Fruit fly (Drosophila melanogaster) whole organism, embryonic: ENCODE results near the gene Ykt6.

Experiments used
- Adf1 ChIP-seq: fragments of 200-800 bp; sonication (Bioruptor generic); IDR thresholded peaks from 2 replicates; pipeline ENCODE4 v1.3.6; 2022; ENCODE audit warnings: missing biosample characterization, missing genetic modification characterization
- B-H1 ChIP-seq: fragments of 200-800 bp; sonication (Bioruptor generic); IDR thresholded peaks from 3 replicates; pipeline ENCODE4 v1.3.6; 2022; ENCODE audit warnings: missing biosample characterization, missing genetic modification characterization
- CG12659 ChIP-seq: fragments of 200-800 bp; sonication (Bioruptor generic); optimal IDR thresholded peaks from 3 replicates; lab custom pipeline; 2017; ENCODE audit warnings: mild to moderate bottlenecking, missing biosample characterization, missing genetic modification reagents, missing genetic modification characterization
- CG14860 ChIP-seq: fragments of 200-800 bp; sonication (Bioruptor generic); IDR thresholded peaks from 3 replicates; pipeline ENCODE4 v1.3.6; 2022; ENCODE audit warnings: missing biosample characterization, missing genetic modification characterization; ENCODE audit not compliant: partially characterized antibody
- CG17568 ChIP-seq: fragments of 200-800 bp; sonication (Bioruptor generic); optimal IDR thresholded peaks from 2 replicates; lab custom pipeline; 2018; ENCODE audit warnings: missing biosample characterization, mild to moderate bottlenecking, missing genetic modification characterization, moderate library complexity
- CG2129 ChIP-seq: fragments of 200-800 bp; sonication (Bioruptor generic); IDR thresholded peaks from 2 replicates; pipeline ENCODE4 v1.3.6; 2022; ENCODE audit warnings: missing biosample characterization, missing genetic modification characterization; ENCODE audit not compliant: partially characterized antibody
- CG31388 ChIP-seq: fragments of 200-800 bp; sonication (Bioruptor generic); optimal IDR thresholded peaks from 2 replicates; lab custom pipeline; 2016; ENCODE audit warnings: missing biosample characterization, missing genetic modification characterization
- CG4707 ChIP-seq: fragments of 200-800 bp; sonication (Bioruptor generic); optimal IDR thresholded peaks from 2 replicates; lab custom pipeline; 2018; ENCODE audit warnings: missing biosample characterization, mild to moderate bottlenecking, missing genetic modification characterization, moderate library complexity
- CG6175 ChIP-seq: fragments of 200-800 bp; sonication (Bioruptor generic); IDR thresholded peaks from 3 replicates; pipeline ENCODE4 v1.3.6; 2022; ENCODE audit warnings: missing biosample characterization, missing genetic modification characterization
- CG7963 ChIP-seq: fragments of 200-800 bp; sonication (Bioruptor generic); IDR thresholded peaks from 3 replicates; pipeline ENCODE4 v1.3.6; 2022; ENCODE audit warnings: missing biosample characterization, missing genetic modification characterization; ENCODE audit not compliant: partially characterized antibody
- CG8924 ChIP-seq: fragments of 200-800 bp; optimal IDR thresholded peaks from 3 replicates; lab custom pipeline; 2019; ENCODE audit warnings: missing biosample characterization, mild to moderate bottlenecking, missing genetic modification characterization, moderate library complexity
- CG9817 ChIP-seq: fragments of 200-800 bp; sonication (Bioruptor generic); optimal IDR thresholded peaks from 2 replicates; lab custom pipeline; 2018; ENCODE audit warnings: missing biosample characterization, mild to moderate bottlenecking, missing genetic modification characterization, moderate library complexity
- Camta ChIP-seq: fragments of 200-800 bp; sonication (Bioruptor generic); optimal IDR thresholded peaks from 2 replicates; lab custom pipeline; 2016; ENCODE audit warnings: missing biosample characterization, missing genetic modification characterization
- Dad ChIP-seq: fragments of 200-800 bp; sonication (Bioruptor generic); optimal IDR thresholded peaks from 3 replicates; lab custom pipeline; 2016; ENCODE audit warnings: missing biosample characterization, missing genetic modification characterization
- Dip2 ChIP-seq: fragments of 200-800 bp; sonication (Bioruptor generic); IDR thresholded peaks from 2 replicates; pipeline ENCODE4 v1.3.6; 2022; ENCODE audit warnings: missing biosample characterization, missing genetic modification characterization
- Dp ChIP-seq: fragments of 200-800 bp; sonication (Bioruptor generic); optimal IDR thresholded peaks from 2 replicates; lab custom pipeline; 2018; ENCODE audit warnings: missing biosample characterization, mild to moderate bottlenecking, missing genetic modification characterization, moderate library complexity
- Drgx ChIP-seq: fragments of 200-800 bp; sonication (Bioruptor generic); IDR thresholded peaks from 2 replicates; pipeline ENCODE4 v1.3.6; 2022; ENCODE audit warnings: missing biosample characterization, missing genetic modification characterization
- Ets97D ChIP-seq: fragments of 200-800 bp; sonication (Bioruptor generic); optimal IDR thresholded peaks from 3 replicates; lab custom pipeline; 2016; ENCODE audit warnings: missing biosample characterization, missing genetic modification characterization
- Fer3 ChIP-seq: fragments of 200-800 bp; sonication (Bioruptor generic); optimal IDR thresholded peaks from 2 replicates; lab custom pipeline; 2018; ENCODE audit warnings: missing biosample characterization, mild to moderate bottlenecking, missing genetic modification characterization, moderate library complexity
- Lim3 ChIP-seq: fragments of 200-800 bp; sonication (Bioruptor generic); IDR thresholded peaks from 2 replicates; pipeline ENCODE4 v1.3.6; 2022; ENCODE audit warnings: missing biosample characterization, missing genetic modification characterization
- Med ChIP-seq: fragments of 200-800 bp; sonication (Bioruptor generic); peaks from one replicate; lab custom pipeline; 2016; ENCODE audit warnings: missing biosample characterization, missing genetic modification characterization, mild to moderate bottlenecking, inconsistent platforms, moderate library complexity
- NC2β ChIP-seq: fragments of 200-800 bp; sonication (Bioruptor generic); optimal IDR thresholded peaks from 2 replicates; lab custom pipeline; 2016; ENCODE audit warnings: missing biosample characterization, missing genetic modification characterization
- Nf-YC ChIP-seq: fragments of 200-800 bp; optimal IDR thresholded peaks from 3 replicates; lab custom pipeline; 2019; ENCODE audit warnings: missing biosample characterization, mild to moderate bottlenecking, missing genetic modification characterization, moderate library complexity
- Trl ChIP-seq, 3 experiments: fragments of >200 bp in 2 of 3; fragments of 200-800 bp in 1 of 3; sonication (Bioruptor generic) in 1 of 3; optimal IDR thresholded peaks; 2 replicates in 1 of 3; 3 replicates in 2 of 3; lab custom pipeline; 2016 to 2017; ENCODE audit warnings: missing biosample characterization in 1 of 3, missing genetic modification characterization in 1 of 3
- bab2 ChIP-seq: fragments of 200-800 bp; sonication (Bioruptor generic); optimal IDR thresholded peaks from 2 replicates; lab custom pipeline; 2016; ENCODE audit warnings: missing biosample characterization, missing genetic modification characterization
- bowl ChIP-seq: fragments of 200-800 bp; sonication (Bioruptor generic); IDR thresholded peaks from 2 replicates; pipeline ENCODE4 v1.3.6; 2022; ENCODE audit warnings: missing biosample characterization, missing genetic modification characterization
- br ChIP-seq: fragments of >200 bp; optimal IDR thresholded peaks from 2 replicates; lab custom pipeline; 2017
- chif ChIP-seq, 2 experiments: fragments of 200-800 bp; sonication (Bioruptor generic); optimal IDR thresholded peaks; 3 replicates each; lab custom pipeline; 2016; ENCODE audit warnings: missing biosample characterization in 2 of 2, missing genetic modification characterization in 2 of 2
- croc ChIP-seq: fragments of 200-800 bp; sonication (Bioruptor generic); conservative IDR thresholded peaks from 3 replicates; pipeline ENCODE4 v1.3.6; 2022; ENCODE audit warnings: missing biosample characterization, missing genetic modification characterization
- exex ChIP-seq: fragments of 200-800 bp; sonication (Bioruptor generic); optimal IDR thresholded peaks from 4 replicates; lab custom pipeline; 2018; ENCODE audit warnings: missing biosample characterization, mild to moderate bottlenecking, missing genetic modification characterization, moderate library complexity
- fu2 ChIP-seq: fragments of 200-800 bp; sonication (Bioruptor generic); optimal IDR thresholded peaks from 2 replicates; lab custom pipeline; 2016; ENCODE audit warnings: missing biosample characterization, missing genetic modification characterization
- gfzf ChIP-seq: fragments of 200-800 bp; sonication (Bioruptor generic); optimal IDR thresholded peaks from 2 replicates; lab custom pipeline; 2016; ENCODE audit warnings: missing biosample characterization, mild to moderate bottlenecking, missing genetic modification characterization, moderate library complexity
- gro ChIP-seq: fragments of 200-800 bp; sonication (Bioruptor generic); optimal IDR thresholded peaks from 2 replicates; lab custom pipeline; 2016; ENCODE audit warnings: missing biosample characterization, missing genetic modification characterization
- hb ChIP-seq: fragments of 200-800 bp; sonication (Bioruptor generic); IDR thresholded peaks from 3 replicates; pipeline ENCODE4 v1.3.6; 2022; ENCODE audit warnings: missing biosample characterization, missing genetic modification characterization; ENCODE audit not compliant: partially characterized antibody
- hkb ChIP-seq, 2 experiments: fragments of 200-800 bp in 1 of 2; fragments of >200 bp in 1 of 2; sonication (Bioruptor generic) in 1 of 2; IDR thresholded peaks in 1 of 2; optimal IDR thresholded peaks in 1 of 2; 2 replicates each; pipeline versions ENCODE4 v1.3.6 to Lab custom; 2017 to 2022; ENCODE audit warnings: missing biosample characterization in 1 of 2, missing genetic modification characterization in 1 of 2
- kah ChIP-seq: fragments of 200-800 bp; sonication (Bioruptor generic); optimal IDR thresholded peaks from 2 replicates; lab custom pipeline; 2018; ENCODE audit warnings: missing biosample characterization, mild to moderate bottlenecking, missing genetic modification characterization
- lbe ChIP-seq: fragments of 200-800 bp; sonication (Bioruptor generic); optimal IDR thresholded peaks from 2 replicates; lab custom pipeline; 2016; ENCODE audit warnings: missing biosample characterization, mild to moderate bottlenecking, missing genetic modification characterization
- nerfin-1 ChIP-seq: fragments of 200-800 bp; sonication (Bioruptor generic); optimal IDR thresholded peaks from 3 replicates; lab custom pipeline; 2019; ENCODE audit warnings: missing biosample characterization, mild to moderate bottlenecking, missing genetic modification characterization, moderate library complexity
- nom ChIP-seq: fragments of 200-800 bp; sonication (Bioruptor generic); optimal IDR thresholded peaks from 2 replicates; lab custom pipeline; 2017; ENCODE audit warnings: missing biosample characterization, missing genetic modification characterization, mild to moderate bottlenecking, moderate library complexity, missing genetic modification reagents
- repo ChIP-seq: fragments of 200-800 bp; sonication (Bioruptor generic); optimal IDR thresholded peaks from 2 replicates; lab custom pipeline; 2016; ENCODE audit warnings: missing biosample characterization, missing genetic modification characterization
- row ChIP-seq: fragments of 200-800 bp; sonication (Bioruptor generic); IDR thresholded peaks from 3 replicates; pipeline ENCODE4 v1.3.6; 2022; ENCODE audit warnings: missing biosample characterization, missing genetic modification characterization
- sc ChIP-seq, 3 experiments: fragments of >200 bp in 2 of 3; fragments of 200-800 bp in 1 of 3; sonication (Bioruptor generic) in 1 of 3; optimal IDR thresholded peaks; 2 replicates in 2 of 3; 3 replicates in 1 of 3; lab custom pipeline; 2017; ENCODE audit warnings: mild to moderate bottlenecking in 1 of 3, missing biosample characterization in 1 of 3, missing genetic modification characterization in 1 of 3, missing genetic modification reagents in 1 of 3
- so ChIP-seq: fragments of 200-800 bp; sonication (Bioruptor generic); IDR thresholded peaks from 3 replicates; pipeline ENCODE4 v1.3.6; 2022; ENCODE audit warnings: missing biosample characterization, missing genetic modification characterization
- tgo ChIP-seq: fragments of 200-800 bp; sonication (Bioruptor generic); IDR thresholded peaks from 3 replicates; pipeline ENCODE4 v1.3.6; 2022; ENCODE audit warnings: missing biosample characterization, missing genetic modification characterization
- twi ChIP-seq: fragments of 200-800 bp; optimal IDR thresholded peaks from 2 replicates; lab custom pipeline; 2019; ENCODE audit warnings: missing biosample characterization, mild to moderate bottlenecking, missing genetic modification characterization, moderate library complexity
- wdn ChIP-seq: fragments of 200-800 bp; sonication (Bioruptor generic); IDR thresholded peaks from 2 replicates; pipeline ENCODE4 v1.3.6; 2022; ENCODE audit warnings: missing biosample characterization, missing genetic modification characterization
- yki ChIP-seq: fragments of >200 bp; optimal IDR thresholded peaks from 3 replicates; lab custom pipeline; 2018

The Ykt6 gene

dm6 chrX:7901153-7902038 lies 18.8 kb upstream of the Ykt6 start, which contains the start of the genes RpS6 and bys (continued):
- TF ChIP-seq Fer3 (tag; lab: Kevin White, UChicago): peak; percentile 57
- TF ChIP-seq NC2β (GFP tag; lab: Kevin White, UChicago): peak; percentile 58
- peak; percentile 12 for TF ChIP-seq fu2 (GFP tag; lab: Kevin White, UChicago)
- TF ChIP-seq CG9817: peak; percentile 40
- TF ChIP-seq yki (lab: Kevin White, UChicago): no peak
- peak; percentile 30; the same call in 1 of the 3 replicates for TF ChIP-seq so (GFP tag; lab: Robert Waterston, UW)
- no peak for TF ChIP-seq repo (GFP tag; lab: Kevin White, UChicago)
- peak; percentile 12; the same call in 1 of the 2 replicates for TF ChIP-seq wdn (GFP tag; lab: Robert Waterston, UW)
- TF ChIP-seq CG7963 (GFP tag; lab: Robert Waterston, UW): peak; percentile 86
- TF ChIP-seq Camta (GFP tag; lab: Kevin White, UChicago): no peak
- no peak for TF ChIP-seq br (lab: Kevin White, UChicago)
- TF ChIP-seq nom: peak; percentile 82
- TF ChIP-seq CG12659 (GFP tag; lab: Kevin White, UChicago): peak; percentile 65
- peak; percentile 19 for TF ChIP-seq Dp (GFP tag; lab: Kevin White, UChicago)
- TF ChIP-seq Lim3 (GFP tag; lab: Robert Waterston, UW): no peak
- TF ChIP-seq Drgx (GFP tag; lab: Robert Waterston, UW): peak; percentile 49
- TF ChIP-seq kah (GFP tag; lab: Kevin White, UChicago): peak; percentile 41
- TF ChIP-seq gfzf (GFP tag; lab: Kevin White, UChicago): no peak
- no peak for TF ChIP-seq bowl
- no peak for TF ChIP-seq Dad (GFP tag; lab: Kevin White, UChicago)
- no peak for TF ChIP-seq Dip2 (GFP tag; lab: Robert Waterston, UW)
- peak; percentile 22 for TF ChIP-seq nerfin-1 (tag; lab: Kevin White, UChicago)
- peak; percentile 81 for TF ChIP-seq row (GFP tag; lab: Robert Waterston, UW)
- TF ChIP-seq hkb (optimal IDR thresholded peaks at IDR 0.05; lab: Kevin White, UChicago): no peak
- TF ChIP-seq hkb (GFP tag; IDR thresholded peaks at IDR 0.05; lab: Robert Waterston, UW): peak; percentile 35; the same call in 1 of the 2 replicates
- no peak for TF ChIP-seq croc (GFP tag; lab: Robert Waterston, UW)
- no peak for TF ChIP-seq twi (tag; lab: Kevin White, UChicago)
- TF ChIP-seq CG31388 (GFP tag; lab: Kevin White, UChicago): no peak
- TF ChIP-seq Med: peak; percentile 89
- peak; percentile 3 for TF ChIP-seq CG8924 (tag; lab: Kevin White, UChicago)
- peak; percentile 78 for TF ChIP-seq hb
- TF ChIP-seq chif (GFP tag; optimal IDR thresholded peaks at IDR 0.05; lab: Kevin White, UChicago): peak in 1 of 2 experiments; percentile 8
- TF ChIP-seq CG6175: 0 out of 3 replicates have a peak, but pooled peaks have one; percentile 13
- no peak for TF ChIP-seq Trl (optimal IDR thresholded peaks at IDR 0.05; lab: Kevin White, UChicago)
- TF ChIP-seq Trl (GFP tag; optimal IDR thresholded peaks at IDR 0.05; lab: Kevin White, UChicago): peak; percentile 10
- TF ChIP-seq CG2129 (GFP tag; lab: Robert Waterston, UW): peak; percentile 74
- TF ChIP-seq bab2 (GFP tag; lab: Kevin White, UChicago): peak; percentile 36
- TF ChIP-seq sc (optimal IDR thresholded peaks at IDR 0.05; lab: Kevin White, UChicago): no peak
- TF ChIP-seq sc (GFP tag; optimal IDR thresholded peaks at IDR 0.05; lab: Kevin White, UChicago): no peak
- TF ChIP-seq exex (tag; lab: Kevin White, UChicago): no peak
- TF ChIP-seq CG4707 (GFP tag; lab: Kevin White, UChicago): peak; percentile 63
- TF ChIP-seq B-H1 (GFP tag; lab: Robert Waterston, UW): peak; percentile 14; the same call in 1 of the 3 replicates
- TF ChIP-seq lbe (GFP tag; lab: Kevin White, UChicago): peak; percentile 56
- peak; percentile 31 for TF ChIP-seq Nf-YC
- TF ChIP-seq Ets97D: peak; percentile 96
- no peak for TF ChIP-seq Adf1 (GFP tag; lab: Robert Waterston, UW)
- TF ChIP-seq gro (GFP tag; lab: Kevin White, UChicago): peak; percentile 62
- peak; percentile 77 for TF ChIP-seq CG14860 (GFP tag; lab: Robert Waterston, UW)
- TF ChIP-seq tgo (GFP tag; lab: Robert Waterston, UW): peak; percentile 29; the same call in 1 of the 3 replicates
- no peak for TF ChIP-seq CG17568 (GFP tag; lab: Kevin White, UChicago)
